Fruit fly (Drosophila melanogaster): ENCODE measurements around the gene ACXC.
A peak's percentile ranks its signal among the peaks of the same experiment; 100 is the strongest.

The ACXC gene

dm6 chr2L:12912230-12912629 lies at the start of gene ACXC:
Gene ACXC (plus strand): TSS chr2L:12912530.
- TF ChIP-seq CG32006 (GFP tag; optimal IDR thresholded peaks at IDR 0.05) = no peak
- TF ChIP-seq CG6163 (GFP tag; IDR thresholded peaks at IDR 0.05) = no peak
- no peak for TF ChIP-seq ss (GFP tag; optimal IDR thresholded peaks at IDR 0.05)
- no peak for TF ChIP-seq CG4318 (GFP tag; optimal IDR thresholded peaks at IDR 0.05)
- TF ChIP-seq achi (GFP tag; optimal IDR thresholded peaks at IDR 0.05) = no peak
- no peak for TF ChIP-seq CG9139 (GFP tag; optimal IDR thresholded peaks at IDR 0.05)
- TF ChIP-seq CG3032 (tag; optimal IDR thresholded peaks at IDR 0.05) = no peak
- no peak for TF ChIP-seq Met (GFP tag; optimal IDR thresholded peaks at IDR 0.05)
- no peak for TF ChIP-seq Sox15 (GFP tag; optimal IDR thresholded peaks at IDR 0.05)
- no peak for TF ChIP-seq fkh (GFP tag; optimal IDR thresholded peaks at IDR 0.05)

DNA sequence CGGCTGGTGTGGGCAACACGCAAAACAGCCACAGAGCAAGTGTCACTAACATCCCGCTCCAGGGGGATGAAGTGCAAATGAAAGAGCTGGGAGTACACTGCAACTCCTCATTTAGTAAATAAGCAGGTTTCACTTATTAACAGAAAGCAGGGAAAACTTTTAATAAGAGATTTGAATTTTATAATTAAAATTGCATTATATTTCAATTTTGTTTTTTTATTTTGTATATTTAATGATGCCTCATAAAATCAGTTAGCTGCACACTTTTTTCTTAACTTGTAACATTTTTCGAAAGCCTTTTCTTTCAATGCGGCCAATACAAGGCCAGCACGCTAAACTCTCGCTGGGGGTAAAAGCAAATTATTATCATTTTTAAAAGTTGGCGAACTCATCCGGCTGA lies 44.8 kb upstream of the ACXC start:
- TF ChIP-seq Eip78C (GFP tag) (peak; percentile 43), svp (GFP tag) (peak; percentile 43), CG10669 (GFP tag; optimal IDR thresholded peaks at IDR 0.05) (no peak)

DNA sequence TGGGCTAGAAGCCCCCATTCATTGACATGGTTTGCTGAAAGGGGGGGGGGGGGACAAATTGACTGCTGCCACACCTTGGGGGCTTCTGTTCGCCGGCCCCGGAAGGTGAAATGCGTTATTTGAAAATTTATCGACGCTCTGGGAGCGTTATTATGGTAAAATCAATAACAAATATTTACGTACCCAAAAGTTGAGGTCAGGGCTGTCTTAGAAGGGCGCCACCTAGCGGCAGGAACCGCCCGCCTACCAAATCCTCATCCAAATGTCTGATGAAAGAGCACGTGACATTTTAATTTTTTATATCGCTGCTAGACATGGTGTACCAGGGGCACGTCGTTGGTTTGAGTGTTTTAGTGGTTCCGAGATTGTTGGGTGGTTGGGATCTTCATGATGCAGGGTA lies 31.9 kb upstream of the ACXC start:
- TF ChIP-seq CG8319 (GFP tag; optimal IDR thresholded peaks at IDR 0.05) = no peak
- TF ChIP-seq pdm3 (GFP tag; optimal IDR thresholded peaks at IDR 0.05) = no peak
- no peak for TF ChIP-seq ss (GFP tag; optimal IDR thresholded peaks at IDR 0.05)

dm6 chr2L:12891651-12892050 lies 20.7 kb upstream of the ACXC start:
- peak; percentile 74 for TF ChIP-seq Eip78C (GFP tag)
- no peak for TF ChIP-seq Hr38 (GFP tag; optimal IDR thresholded peaks at IDR 0.05)
- TF ChIP-seq CG10669 (GFP tag; optimal IDR thresholded peaks at IDR 0.05) = no peak
- peak; percentile 15 for TF ChIP-seq OdsH (GFP tag; optimal IDR thresholded peaks at IDR 0.05)
- TF ChIP-seq svp (GFP tag) = peak; percentile 45
- 0 out of 3 replicates have a peak, but pooled peaks have one; percentile 19 for TF ChIP-seq CG8119 (GFP tag; IDR thresholded peaks at IDR 0.05)
- peak; percentile 21 for TF ChIP-seq CG10631 (GFP tag; optimal IDR thresholded peaks at IDR 0.05)
- TF ChIP-seq pdm3 (GFP tag; optimal IDR thresholded peaks at IDR 0.05) = peak; percentile 9
- peak; percentile 14 for TF ChIP-seq Hr39 (GFP tag; optimal IDR thresholded peaks at IDR 0.05)
- TF ChIP-seq CG32006 (GFP tag; optimal IDR thresholded peaks at IDR 0.05) = peak; percentile 54
- TF ChIP-seq Sox102F (GFP tag; optimal IDR thresholded peaks at IDR 0.05) = peak; percentile 0
- TF ChIP-seq CG15336 (GFP tag; IDR thresholded peaks at IDR 0.05) = no peak
- peak; percentile 2 for TF ChIP-seq CG6808 (GFP tag; optimal IDR thresholded peaks at IDR 0.05)
- peak; percentile 5 for TF ChIP-seq acj6 (GFP tag; optimal IDR thresholded peaks at IDR 0.05)
- peak; percentile 9 for TF ChIP-seq CG34406 (GFP tag; optimal IDR thresholded peaks at IDR 0.05)

dm6 chr2L:12916514-12916913 lies 4.2 kb downstream of the ACXC start, which contains the start of gene ACXB:
Gene ACXB (plus strand): TSS chr2L:12916814.
- no peak for TF ChIP-seq CG6792 (GFP tag; optimal IDR thresholded peaks at IDR 0.05)
- TF ChIP-seq CG34406 (GFP tag; optimal IDR thresholded peaks at IDR 0.05) = no peak
- no peak for TF ChIP-seq CG7368 (GFP tag; optimal IDR thresholded peaks at IDR 0.05)
- no peak for TF ChIP-seq CG11902 (GFP tag; optimal IDR thresholded peaks at IDR 0.05)
- no peak for TF ChIP-seq Hr38 (GFP tag; optimal IDR thresholded peaks at IDR 0.05)
- no peak for TF ChIP-seq Eip93F (GFP tag; optimal IDR thresholded peaks at IDR 0.05)
- no peak for TF ChIP-seq CG1621 (tag; optimal IDR thresholded peaks at IDR 0.05)
- TF ChIP-seq CG10669 (GFP tag; optimal IDR thresholded peaks at IDR 0.05) = no peak
- no peak for TF ChIP-seq CG8632 (GFP tag; optimal IDR thresholded peaks at IDR 0.05)
- TF ChIP-seq spab (GFP tag; optimal IDR thresholded peaks at IDR 0.05) = no peak
- no peak for TF ChIP-seq Ets96B (tag; optimal IDR thresholded peaks at IDR 0.05)
- no peak for TF ChIP-seq CG10631 (GFP tag; optimal IDR thresholded peaks at IDR 0.05)
- TF ChIP-seq dac (GFP tag; optimal IDR thresholded peaks at IDR 0.05) = no peak
- no peak for TF ChIP-seq Hr39 (GFP tag; optimal IDR thresholded peaks at IDR 0.05)
- no peak for TF ChIP-seq vri (GFP tag; optimal IDR thresholded peaks at IDR 0.05)
- no peak for TF ChIP-seq acj6 (GFP tag; optimal IDR thresholded peaks at IDR 0.05)

All from whole organism, prepupa.